Worm (Caenorhabditis elegans) whole organism, L4 larva: ENCODE data around the gene R05A10.3.
A peak's percentile ranks its signal among the peaks of the same experiment; 100 is the strongest.

Experiments used
- F44E2.7 ChIP-seq: fragments of 200-800 bp; sonication (Bioruptor generic); IDR thresholded peaks from 2 replicates; pipeline ENCODE4 v2.1.2; 2022; ENCODE audit warnings: missing genetic modification characterization, missing compliant biosample characterization
- R02D3.7 ChIP-seq: fragments of 150-350 bp; sonication (generic microtip); optimal IDR thresholded peaks from 3 replicates; lab custom pipeline; 2014; ENCODE audit warnings: missing biosample characterization, missing genetic modification characterization
- T20F7.1 ChIP-seq: fragments of 200-800 bp; sonication (Bioruptor generic); optimal IDR thresholded peaks from 2 replicates; lab custom pipeline; 2018; ENCODE audit warnings: mild to moderate bottlenecking, missing genetic modification characterization, missing compliant biosample characterization
- Y105C5A.15 ChIP-seq: fragments of 200-800 bp; sonication (Bioruptor generic); IDR thresholded peaks from 2 replicates; pipeline ENCODE4 v1.3.6; 2022; ENCODE audit warnings: missing genetic modification characterization, missing compliant biosample characterization
- Y48G9A.11 ChIP-seq: fragments of 200-800 bp; sonication (Bioruptor generic); IDR thresholded peaks from 2 replicates; pipeline ENCODE4 v1.3.6; 2022; ENCODE audit warnings: missing genetic modification reagents, missing genetic modification characterization, missing compliant biosample characterization
- Y5F2A.4 ChIP-seq: fragments of 200-800 bp; sonication (Bioruptor generic); optimal IDR thresholded peaks from 2 replicates; lab custom pipeline; 2018; ENCODE audit warnings: mild to moderate bottlenecking, missing genetic modification characterization, missing compliant biosample characterization
- Y75B8A.6 ChIP-seq: fragments of 200-800 bp; sonication (Bioruptor generic); IDR thresholded peaks from 2 replicates; pipeline ENCODE4 v1.3.6; 2022; ENCODE audit warnings: missing genetic modification reagents, missing genetic modification characterization, missing compliant biosample characterization
- ZK337.2 ChIP-seq: fragments of 200-800 bp; sonication (Bioruptor generic); IDR thresholded peaks from 2 replicates; pipeline ENCODE4 v1.3.6; 2022; ENCODE audit warnings: missing genetic modification reagents, missing genetic modification characterization, missing compliant biosample characterization
- aha-1 ChIP-seq: fragments of 150-350 bp; peaks from one replicate; lab custom pipeline; 2014; ENCODE audit warnings: missing biosample characterization, missing genetic modification characterization
- ceh-28 ChIP-seq: fragments of 150-350 bp; optimal IDR thresholded peaks from 2 replicates; lab custom pipeline; 2014; ENCODE audit warnings: missing biosample characterization, missing genetic modification reagents, missing genetic modification characterization
- ceh-62 ChIP-seq: sonication (generic microtip); optimal IDR thresholded peaks from 2 replicates; lab custom pipeline; 2017; ENCODE audit warnings: missing biosample characterization, missing genetic modification characterization
- ceh-82 ChIP-seq: sonication (generic microtip); optimal IDR thresholded peaks from 2 replicates; lab custom pipeline; 2017; ENCODE audit warnings: missing biosample characterization, missing genetic modification characterization
- daf-16 ChIP-seq, 3 experiments: sonication (generic microtip); optimal IDR thresholded peaks; 2 replicates each; lab custom pipeline; 2016 to 2017; ENCODE audit warnings: missing genetic modification characterization in 3 of 3, missing genetic modification reagents in 3 of 3, mild to moderate bottlenecking in 2 of 3, missing compliant biosample characterization in 2 of 3, missing biosample characterization in 1 of 3, moderate library complexity in 1 of 3
- daf-8 ChIP-seq: fragments of 200-800 bp; sonication (Bioruptor generic); IDR thresholded peaks from 2 replicates; pipeline ENCODE4 v1.3.6; 2022; ENCODE audit warnings: missing genetic modification characterization, missing compliant biosample characterization
- duxl-1 ChIP-seq: sonication (generic microtip); optimal IDR thresholded peaks from 2 replicates; lab custom pipeline; 2016; ENCODE audit warnings: mild to moderate bottlenecking, missing genetic modification characterization, moderate library complexity, missing compliant biosample characterization; ENCODE audit not compliant: poor library complexity
- egl-27 ChIP-seq: sonication (generic microtip); optimal IDR thresholded peaks from 3 replicates; lab custom pipeline; 2017; ENCODE audit warnings: missing biosample characterization, missing genetic modification reagents, missing genetic modification characterization
- fos-1 ChIP-seq: fragments of 150-350 bp; optimal IDR thresholded peaks from 2 replicates; lab custom pipeline; 2014; ENCODE audit warnings: missing biosample characterization, missing genetic modification characterization
- hif-1 ChIP-seq, 2 experiments: sonication (generic microtip); optimal IDR thresholded peaks; 2 replicates each; lab custom pipeline; 2016 to 2017; ENCODE audit warnings: missing compliant biosample characterization in 2 of 2, missing genetic modification characterization in 2 of 2, missing genetic modification reagents in 2 of 2, missing genotype in 2 of 2, mild to moderate bottlenecking in 1 of 2
- hmg-1.1 ChIP-seq: fragments of 200-800 bp; sonication (Bioruptor generic); IDR thresholded peaks from 2 replicates; pipeline ENCODE4 v1.3.6; 2022; ENCODE audit warnings: missing genetic modification reagents, missing genetic modification characterization, missing compliant biosample characterization
- lim-7 ChIP-seq: fragments of 200-800 bp; sonication (Bioruptor generic); IDR thresholded peaks from 2 replicates; pipeline ENCODE4 v1.3.6; 2022; ENCODE audit warnings: missing genetic modification characterization, missing compliant biosample characterization
- lin-13 ChIP-seq: fragments of 150-350 bp; optimal IDR thresholded peaks from 2 replicates; lab custom pipeline; 2014; ENCODE audit warnings: missing biosample characterization, missing genetic modification reagents, missing genetic modification characterization
- lin-15B ChIP-seq: fragments of 150-350 bp; sonication (generic microtip); optimal IDR thresholded peaks from 3 replicates; lab custom pipeline; 2014; ENCODE audit warnings: missing biosample characterization, missing genetic modification characterization
- lin-29 ChIP-seq: fragments of 200-800 bp; sonication (Bioruptor generic); IDR thresholded peaks from 2 replicates; pipeline ENCODE4 v1.3.6; 2022; ENCODE audit warnings: missing genetic modification reagents, missing genetic modification characterization, missing compliant biosample characterization
- lin-38 ChIP-seq: fragments of 200-800 bp; sonication (Bioruptor generic); IDR thresholded peaks from 2 replicates; pipeline ENCODE4 v1.3.6; 2022; ENCODE audit warnings: missing genetic modification reagents, missing genetic modification characterization, missing compliant biosample characterization
- lir-3 ChIP-seq: sonication (generic microtip); optimal IDR thresholded peaks from 2 replicates; lab custom pipeline; 2016; ENCODE audit warnings: mild to moderate bottlenecking, missing genetic modification characterization, missing compliant biosample characterization
- lsy-2 ChIP-seq, 2 experiments: fragments of 150-350 bp in 1 of 2; sonication (generic microtip) in 1 of 2; optimal IDR thresholded peaks; 2 replicates each; lab custom pipeline; 2014 to 2017; ENCODE audit warnings: missing biosample characterization in 2 of 2, missing genetic modification characterization in 2 of 2
- madf-9 ChIP-seq: fragments of 200-800 bp; sonication (Bioruptor generic); conservative IDR thresholded peaks from 2 replicates; pipeline ENCODE4 v1.3.6; 2022; ENCODE audit warnings: missing genetic modification reagents, missing genetic modification characterization, missing compliant biosample characterization
- mdl-1 ChIP-seq, 2 experiments: fragments of 150-350 bp in 1 of 2; sonication (generic microtip) in 1 of 2; optimal IDR thresholded peaks; 2 replicates each; lab custom pipeline; 2014 to 2017; ENCODE audit warnings: missing biosample characterization in 2 of 2, missing genetic modification characterization in 2 of 2
- mxl-2 ChIP-seq: fragments of 200-800 bp; sonication (Bioruptor generic); conservative IDR thresholded peaks from 2 replicates; pipeline ENCODE4 v1.3.6; 2022; ENCODE audit warnings: missing genetic modification reagents, missing genetic modification characterization, missing compliant biosample characterization
- mxl-3 ChIP-seq: fragments of 200-800 bp; sonication (Bioruptor generic); optimal IDR thresholded peaks from 2 replicates; lab custom pipeline; 2018; ENCODE audit warnings: mild to moderate bottlenecking, missing genetic modification characterization, missing compliant biosample characterization
- nhr-111 ChIP-seq: fragments of 200-800 bp; sonication (Bioruptor generic); optimal IDR thresholded peaks from 2 replicates; lab custom pipeline; 2018; ENCODE audit warnings: mild to moderate bottlenecking, missing genetic modification characterization, missing compliant biosample characterization
- nhr-28 ChIP-seq: fragments of 150-350 bp; optimal IDR thresholded peaks from 2 replicates; lab custom pipeline; 2014; ENCODE audit warnings: missing biosample characterization, missing genetic modification characterization
- nhr-41 ChIP-seq: fragments of 200-800 bp; sonication (Bioruptor generic); IDR thresholded peaks from 2 replicates; pipeline ENCODE4 v1.3.6; 2022; ENCODE audit warnings: missing genetic modification reagents, missing genetic modification characterization, missing compliant biosample characterization
- nhr-48 ChIP-seq: sonication (generic microtip); optimal IDR thresholded peaks from 2 replicates; lab custom pipeline; 2016; ENCODE audit warnings: mild to moderate bottlenecking, missing genetic modification characterization, missing compliant biosample characterization
- nhr-76 ChIP-seq: fragments of 150-350 bp; optimal IDR thresholded peaks from 2 replicates; lab custom pipeline; 2014; ENCODE audit warnings: missing biosample characterization, missing genetic modification characterization
- php-3 ChIP-seq: fragments of 200-800 bp; sonication (Bioruptor generic); IDR thresholded peaks from 2 replicates; pipeline ENCODE4 v1.3.6; 2022; ENCODE audit warnings: missing genetic modification reagents, missing genetic modification characterization, missing compliant biosample characterization
- rbr-2 ChIP-seq: sonication (generic microtip); optimal IDR thresholded peaks from 2 replicates; lab custom pipeline; 2016; ENCODE audit warnings: missing genotype, missing genetic modification characterization, missing compliant biosample characterization
- sdz-12 ChIP-seq: fragments of 200-800 bp; sonication (Bioruptor generic); optimal IDR thresholded peaks from 2 replicates; lab custom pipeline; 2018; ENCODE audit warnings: mild to moderate bottlenecking, missing genetic modification characterization, missing compliant biosample characterization
- set-16 ChIP-seq: fragments of 200-800 bp; sonication (Bioruptor generic); IDR thresholded peaks from 2 replicates; pipeline ENCODE4 v1.3.6; 2022; ENCODE audit warnings: missing genetic modification reagents, missing genetic modification characterization, missing compliant biosample characterization
- snpc-1.2 ChIP-seq: fragments of 200-800 bp; sonication (Bioruptor generic); IDR thresholded peaks from 2 replicates; pipeline ENCODE4 v1.3.6; 2022; ENCODE audit warnings: missing genetic modification reagents, missing genetic modification characterization, missing compliant biosample characterization
- spr-1 ChIP-seq: sonication (generic microtip); optimal IDR thresholded peaks from 2 replicates; lab custom pipeline; 2016; ENCODE audit warnings: mild to moderate bottlenecking, missing genetic modification characterization, missing compliant biosample characterization
- tra-1 ChIP-seq: fragments of 200-800 bp; sonication (Bioruptor generic); IDR thresholded peaks from 2 replicates; pipeline ENCODE4 v1.3.6; 2022; ENCODE audit warnings: missing genetic modification reagents, missing genetic modification characterization, missing compliant biosample characterization
- unc-62 ChIP-seq, 3 experiments: fragments of 150-350 bp in 1 of 3; sonication (generic microtip); optimal IDR thresholded peaks in 2 of 3; peaks in 1 of 3; 1 replicate in 1 of 3; 2 replicates in 2 of 3; lab custom pipeline; 2014 to 2017; ENCODE audit warnings: missing biosample characterization in 3 of 3, missing genetic modification characterization in 3 of 3, missing genetic modification reagents in 3 of 3, missing genotype in 1 of 3
- vab-7 ChIP-seq: fragments of 200-800 bp; sonication (Bioruptor generic); IDR thresholded peaks from 2 replicates; pipeline ENCODE4 v1.3.6; 2022; ENCODE audit warnings: missing genetic modification reagents, missing genetic modification characterization, missing compliant biosample characterization
- zag-1 ChIP-seq: fragments of 150-350 bp; optimal IDR thresholded peaks from 2 replicates; lab custom pipeline; 2014; ENCODE audit warnings: missing biosample characterization, missing genetic modification characterization
- zfp-2 ChIP-seq: sonication (generic microtip); optimal IDR thresholded peaks from 2 replicates; lab custom pipeline; 2016; ENCODE audit warnings: mild to moderate bottlenecking, missing genetic modification characterization, missing compliant biosample characterization
- zip-2 ChIP-seq: fragments of 150-350 bp; optimal IDR thresholded peaks from 2 replicates; lab custom pipeline; 2014; ENCODE audit warnings: missing biosample characterization, missing genetic modification characterization

R05A10.3 gene

ce11 chrIV:14176373-14176772 lies at the start of gene R05A10.3:
R05A10.3 (minus strand) TSS chrIV:14176473.
- no peak for TF ChIP-seq hmg-1.1
- no peak for TF ChIP-seq ceh-28 (tag; lab: Kevin White, UChicago)
- no peak for TF ChIP-seq rbr-2 (tag; lab: Kevin White, UChicago)
- TF ChIP-seq sdz-12: no peak
- no peak for TF ChIP-seq R02D3.7 (tag; lab: Kevin White, UChicago)
- no peak for TF ChIP-seq lin-15B (tag; lab: Kevin White, UChicago)
- TF ChIP-seq duxl-1: no peak
- TF ChIP-seq Y48G9A.11 (GFP tag; lab: Robert Waterston, UW): no peak
- TF ChIP-seq spr-1 (tag; lab: Kevin White, UChicago): no peak
- TF ChIP-seq zfp-2 (tag; lab: Kevin White, UChicago): no peak
- no peak for TF ChIP-seq F44E2.7 (GFP tag; lab: Robert Waterston, UW)

- TF ChIP-seq Y5F2A.4 (GFP tag; lab: Kevin White, UChicago) (peak; percentile 11), unc-62 (GFP tag; optimal IDR thresholded peaks at IDR 0.05 in 1 of 2; lab: Kevin White, UChicago) (peak in 1 of 2 experiments; percentile 20), unc-62 (tag; optimal IDR thresholded peaks at IDR 0.05; lab: Kevin White, UChicago) (no peak), vab-7 (GFP tag; lab: Robert Waterston, UW) (peak; percentile 79), lim-7 (GFP tag; lab: Robert Waterston, UW) (no peak; the same call in 1 of the 2 replicates), daf-8 (GFP tag; lab: Robert Waterston, UW) (no peak), R02D3.7 (tag; lab: Kevin White, UChicago) (no peak), rbr-2 (tag; lab: Kevin White, UChicago) (peak; percentile 60), nhr-111 (GFP tag; lab: Kevin White, UChicago) (peak; percentile 33), nhr-41 (GFP tag; lab: Robert Waterston, UW) (peak; percentile 69; the same call in 1 of the 2 replicates), zip-2 (peak; percentile 19), zfp-2 (tag; lab: Kevin White, UChicago) (no peak), daf-16 (GFP tag; optimal IDR thresholded peaks at IDR 0.05; lab: Kevin White, UChicago) (peak; percentile 45 to 56), daf-16 (tag; optimal IDR thresholded peaks at IDR 0.05; lab: Kevin White, UChicago) (peak; percentile 42), mxl-2 (GFP tag; lab: Robert Waterston, UW) (peak; percentile 70), tra-1 (peak; percentile 74; the same call in 1 of the 2 replicates), sdz-12 (peak; percentile 5), Y105C5A.15 (GFP tag; lab: Robert Waterston, UW) (peak; percentile 62; the same call in 1 of the 2 replicates), spr-1 (tag; lab: Kevin White, UChicago) (peak; percentile 67), lin-13 (peak; percentile 56), zag-1 (no peak), hif-1 (tag; optimal IDR thresholded peaks at IDR 0.05; lab: Kevin White, UChicago) (peak; percentile 52 to 86), ceh-82 (tag; lab: Kevin White, UChicago) (no peak), snpc-1.2 (GFP tag; lab: Robert Waterston, UW) (peak; percentile 100), fos-1 (tag; lab: Kevin White, UChicago) (no peak), Y75B8A.6 (GFP tag; lab: Robert Waterston, UW) (peak; percentile 83; the same call in 1 of the 2 replicates), nhr-28 (tag; lab: Kevin White, UChicago) (peak; percentile 11), T20F7.1 (GFP tag; lab: Kevin White, UChicago) (peak; percentile 28), Y48G9A.11 (GFP tag; lab: Robert Waterston, UW) (peak; percentile 64; the same call in 1 of the 2 replicates), ceh-62 (tag; lab: Kevin White, UChicago) (no peak), nhr-48 (tag; lab: Kevin White, UChicago) (peak; percentile 38), lsy-2 (tag; optimal IDR thresholded peaks at IDR 0.05; lab: Kevin White, UChicago) (no peak), egl-27 (tag; lab: Kevin White, UChicago) (no peak), mxl-3 (peak; percentile 34), aha-1 (tag; lab: Kevin White, UChicago) (peak; percentile 92), madf-9 (GFP tag; lab: Robert Waterston, UW) (peak; percentile 86), lir-3 (peak; percentile 36), ZK337.2 (GFP tag; lab: Robert Waterston, UW) (peak; percentile 62; the same call in 1 of the 2 replicates), duxl-1 (no peak), nhr-76 (tag; lab: Kevin White, UChicago) (no peak), lin-38 (GFP tag; lab: Robert Waterston, UW) (peak; percentile 76), mdl-1 (tag; optimal IDR thresholded peaks at IDR 0.05; lab: Kevin White, UChicago) (peak in 1 of 2 experiments; percentile 15), php-3 (no peak; the same call in 1 of the 2 replicates), set-16 (GFP tag; lab: Robert Waterston, UW) (no peak), lin-29 (GFP tag; lab: Robert Waterston, UW) (0 out of 2 replicates have a peak, but pooled peaks have one; percentile 16)
Measured at ce11 chrIV:14224912-14225311, 48.6 kb upstream of the R05A10.3 start.
